Worm (Caenorhabditis elegans): ENCODE data around the gene ZC376.8.

ce11 chrV:14149125-14149524, 30.9 kb upstream of the ZC376.8 start:
- TF ChIP-seq let-607 (tag; optimal IDR thresholded peaks at IDR 0.05) = no peak
- no peak for TF ChIP-seq athp-1 (tag; optimal IDR thresholded peaks at IDR 0.05)
- no peak for TF ChIP-seq F49E8.2 (tag; optimal IDR thresholded peaks at IDR 0.05; ENCODE audit: insufficient read depth)
- no peak for TF ChIP-seq akir-1 (GFP tag; optimal IDR thresholded peaks at IDR 0.05)
- TF ChIP-seq attf-3 (GFP tag; conservative IDR thresholded peaks at IDR 0.05) = no peak
- TF ChIP-seq unc-62 (GFP tag; optimal IDR thresholded peaks at IDR 0.05) = no peak
- no peak for TF ChIP-seq ama-1 (optimal IDR thresholded peaks at IDR 0.05)
- no peak for TF ChIP-seq ama-1 (GFP tag; optimal IDR thresholded peaks at IDR 0.05)
- TF ChIP-seq nfya-1 (tag; optimal IDR thresholded peaks at IDR 0.05; ENCODE audit: borderline replicate concordance, insufficient read depth) = no peak
- no peak for TF ChIP-seq egl-44 (GFP tag; IDR thresholded peaks at IDR 0.05)
- TF ChIP-seq F23B12.7 (tag; optimal IDR thresholded peaks at IDR 0.05; ENCODE audit: insufficient read depth) = no peak
- no peak for TF ChIP-seq F55B11.4 (tag; optimal IDR thresholded peaks at IDR 0.05; ENCODE audit: borderline replicate concordance, insufficient read depth)
- no peak for TF ChIP-seq ets-4 (GFP tag; optimal IDR thresholded peaks at IDR 0.05)
- TF ChIP-seq cebp-1 (GFP tag; IDR thresholded peaks at IDR 0.05) = no peak
- TF ChIP-seq cebp-1 (tag; optimal IDR thresholded peaks at IDR 0.05) = no peak

Data from whole organism, young adult.